Fruit fly (Drosophila melanogaster): ENCODE data around the gene CG33928.

CG33928 gene

DNA sequence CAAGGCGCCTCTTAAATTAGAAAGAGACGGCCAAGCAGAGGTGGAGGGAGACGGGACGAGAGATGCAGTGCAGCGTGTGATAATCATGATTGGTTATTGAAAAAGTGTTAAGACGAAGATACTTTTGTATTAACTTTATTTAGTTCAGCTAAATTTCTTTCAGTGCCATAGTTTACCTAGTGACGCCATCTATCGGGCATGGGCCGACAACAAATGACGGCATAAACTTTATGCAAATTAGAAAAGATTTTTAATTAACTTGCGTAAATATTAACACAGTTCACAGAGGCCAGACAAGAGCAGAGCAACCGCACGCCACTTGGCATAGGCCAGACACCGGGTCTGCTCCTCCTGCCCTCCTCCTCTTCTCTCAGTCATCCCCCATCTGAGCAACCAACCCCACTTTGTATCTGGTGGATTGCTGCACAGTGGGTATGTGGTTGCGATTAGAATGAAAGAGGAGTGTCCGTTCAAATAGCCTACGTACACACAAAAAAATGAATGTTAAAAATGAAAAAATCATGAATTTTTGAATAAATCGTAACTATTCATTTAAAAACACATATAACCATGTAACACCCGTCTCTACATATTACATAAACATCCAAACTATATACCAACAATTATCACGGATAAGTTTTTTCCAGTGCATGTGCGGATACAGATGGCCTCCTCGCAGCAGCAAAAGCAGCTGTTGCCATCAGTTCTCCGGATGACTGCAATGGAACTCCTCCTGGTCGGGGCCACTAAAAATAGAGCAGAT, 29.7 kb upstream of the CG33928 start (continued):
- TF ChIP-seq mld (GFP tag; IDR thresholded peaks at IDR 0.05; ENCODE audit: partially characterized antibody) = no peak
- TF ChIP-seq CG2120 (GFP tag; optimal IDR thresholded peaks at IDR 0.05) = peak; percentile 79
- TF ChIP-seq Pdp1 (GFP tag; optimal IDR thresholded peaks at IDR 0.05) = peak; percentile 82 to 83
- no peak for TF ChIP-seq chinmo (GFP tag; IDR thresholded peaks at IDR 0.05; ENCODE audit: partially characterized antibody)
- TF ChIP-seq CG4617 (GFP tag; optimal IDR thresholded peaks at IDR 0.05; ENCODE audit: borderline replicate concordance) = peak; percentile 38
- peak; percentile 69 for TF ChIP-seq en (GFP tag; optimal IDR thresholded peaks at IDR 0.05)
- TF ChIP-seq ro (GFP tag; IDR thresholded peaks at IDR 0.05) = peak; percentile 46; the same call in 1 of the 2 replicates
- no peak for TF ChIP-seq Neu2 (GFP tag; optimal IDR thresholded peaks at IDR 0.05; ENCODE audit: borderline replicate concordance)
- peak; percentile 30 for TF ChIP-seq CG18011 (GFP tag; optimal IDR thresholded peaks at IDR 0.05)
- peak; percentile 55 for TF ChIP-seq zf30C (GFP tag; optimal IDR thresholded peaks at IDR 0.05)
- peak; percentile 84 for TF ChIP-seq Six4 (GFP tag; optimal IDR thresholded peaks at IDR 0.05)
- TF ChIP-seq kay (GFP tag; optimal IDR thresholded peaks at IDR 0.05) = peak; percentile 63
- peak; percentile 61 for TF ChIP-seq ERR (GFP tag; optimal IDR thresholded peaks at IDR 0.05)
- TF ChIP-seq CG1233 (GFP tag; optimal IDR thresholded peaks at IDR 0.05) = peak; percentile 68
- peak; percentile 68 for TF ChIP-seq CG18764 (GFP tag; optimal IDR thresholded peaks at IDR 0.05)
- no peak for TF ChIP-seq hth (optimal IDR thresholded peaks at IDR 0.05)
- TF ChIP-seq fd3F (GFP tag; optimal IDR thresholded peaks at IDR 0.05) = peak; percentile 55
- TF ChIP-seq BEAF-32 (GFP tag; optimal IDR thresholded peaks at IDR 0.05) = no peak
- no peak for TF ChIP-seq grn (GFP tag; optimal IDR thresholded peaks at IDR 0.05)
- no peak for TF ChIP-seq psq (GFP tag; optimal IDR thresholded peaks at IDR 0.05)
- peak; percentile 68 for TF ChIP-seq CG17568 (GFP tag; optimal IDR thresholded peaks at IDR 0.05)
- peak; percentile 82 for TF ChIP-seq dmrt11E (tag; optimal IDR thresholded peaks at IDR 0.05)
- TF ChIP-seq Mrtf (GFP tag; IDR thresholded peaks at IDR 0.05) = peak; percentile 76; the same call in 2 of the 3 replicates
- peak; percentile 65 for TF ChIP-seq sima (GFP tag; optimal IDR thresholded peaks at IDR 0.05)
- TF ChIP-seq ato (GFP tag; IDR thresholded peaks at IDR 0.05; ENCODE audit: partially characterized antibody) = no peak
- peak; percentile 70 for TF ChIP-seq HHEX (GFP tag; optimal IDR thresholded peaks at IDR 0.05)
- peak; percentile 34 for TF ChIP-seq NC2α (GFP tag; optimal IDR thresholded peaks at IDR 0.05)
- peak; percentile 68; the same call in 2 of the 3 replicates for TF ChIP-seq gce (GFP tag; IDR thresholded peaks at IDR 0.05)
- peak; percentile 43 for TF ChIP-seq Fer2 (tag; optimal IDR thresholded peaks at IDR 0.05)
- peak; percentile 85 for TF ChIP-seq CG7556 (GFP tag; optimal IDR thresholded peaks at IDR 0.05)
- TF ChIP-seq C15 (GFP tag; IDR thresholded peaks at IDR 0.05) = 0 out of 3 replicates have a peak, but pooled peaks have one; percentile 43
- no peak for TF ChIP-seq zen (tag; optimal IDR thresholded peaks at IDR 0.05)
- no peak for TF ChIP-seq knrl (GFP tag; IDR thresholded peaks at IDR 0.05; ENCODE audit: partially characterized antibody)
- TF ChIP-seq hkb (optimal IDR thresholded peaks at IDR 0.05) = no peak
- peak; percentile 87 for TF ChIP-seq hkb (GFP tag; IDR thresholded peaks at IDR 0.05)
- TF ChIP-seq CG18476 (GFP tag; optimal IDR thresholded peaks at IDR 0.05) = peak; percentile 58
- peak; percentile 68 for TF ChIP-seq CG6254 (GFP tag; optimal IDR thresholded peaks at IDR 0.05)
- peak; percentile 25 for TF ChIP-seq CG7928 (GFP tag; optimal IDR thresholded peaks at IDR 0.05)
- no peak for TF ChIP-seq Elba2 (GFP tag; optimal IDR thresholded peaks at IDR 0.05)
- TF ChIP-seq zfh1 (GFP tag; IDR thresholded peaks at IDR 0.05) = peak; percentile 82
- TF ChIP-seq jumu (GFP tag; optimal IDR thresholded peaks at IDR 0.05) = peak; percentile 73
- peak; percentile 82 for TF ChIP-seq CG12219 (GFP tag; optimal IDR thresholded peaks at IDR 0.05)
- TF ChIP-seq Blimp-1 (GFP tag; optimal IDR thresholded peaks at IDR 0.05) = peak; percentile 87
- peak; percentile 73 for TF ChIP-seq CG13775 (GFP tag; optimal IDR thresholded peaks at IDR 0.05)
- TF ChIP-seq schlank (tag; optimal IDR thresholded peaks at IDR 0.05) = no peak
